Worm (Caenorhabditis elegans): ENCODE data around the gene R07E5.5.

DNA sequence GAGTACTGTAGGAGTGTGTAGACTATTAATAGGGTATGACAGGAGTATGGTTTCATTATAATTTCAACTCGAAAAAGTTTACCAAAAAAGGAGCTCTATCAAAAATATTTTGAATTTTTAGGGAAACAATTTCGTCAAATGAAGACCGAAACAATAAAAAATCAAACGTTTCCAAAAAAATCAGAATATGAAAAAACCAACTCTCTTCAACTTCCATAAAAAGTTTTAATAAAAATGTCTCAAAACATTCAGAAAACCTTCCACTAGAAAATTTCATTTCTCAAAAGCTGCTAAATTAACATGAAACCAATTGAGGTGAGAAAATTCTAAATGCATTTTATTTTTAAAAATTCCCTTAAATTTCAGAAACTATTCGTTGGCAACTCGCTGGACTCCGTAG, 26.6 kb upstream of the R07E5.5 start, which contains the start of gene ckb-3:
- TF ChIP-seq dao-5 (tag; optimal IDR thresholded peaks at IDR 0.05): no peak
- TF ChIP-seq W03F9.2 (tag; optimal IDR thresholded peaks at IDR 0.05): no peak
